Worm (Caenorhabditis elegans): ENCODE data around the gene cest-33.

Gene cest-33

ce11 chrV:6354786-6355185, 10.7 kb downstream of the cest-33 start:
- TF ChIP-seq isw-1 (GFP tag; IDR thresholded peaks at IDR 0.05), result no peak
- no peak for TF ChIP-seq ceh-63 (GFP tag; optimal IDR thresholded peaks at IDR 0.05)
- no peak for TF ChIP-seq unc-86 (tag; optimal IDR thresholded peaks at IDR 0.05)
- TF ChIP-seq mab-9 (GFP tag; IDR thresholded peaks at IDR 0.05), result no peak
- TF ChIP-seq dsc-1 (tag; optimal IDR thresholded peaks at IDR 0.05), result no peak
- peak; percentile 72 for TF ChIP-seq nhr-85 (tag)
- TF ChIP-seq ztf-4 (tag; optimal IDR thresholded peaks at IDR 0.05), result no peak
- TF ChIP-seq elt-2 (tag; optimal IDR thresholded peaks at IDR 0.05), result no peak
- no peak for TF ChIP-seq unc-98 (GFP tag; IDR thresholded peaks at IDR 0.05)
- TF ChIP-seq hlh-17 (GFP tag; optimal IDR thresholded peaks at IDR 0.05; ENCODE audit: borderline replicate concordance), result no peak
- TF ChIP-seq irx-1 (tag; optimal IDR thresholded peaks at IDR 0.05), result no peak
- no peak for TF ChIP-seq nhr-77 (tag; optimal IDR thresholded peaks at IDR 0.05)
- peak in 1 of 6 experiments; percentile 15 for TF ChIP-seq elt-3 (tag; optimal IDR thresholded peaks at IDR 0.05)
- TF ChIP-seq fkh-4 (tag; optimal IDR thresholded peaks at IDR 0.05; ENCODE audit: borderline replicate concordance), result no peak
- TF ChIP-seq ets-5 (GFP tag; IDR thresholded peaks at IDR 0.05), result no peak
- TF ChIP-seq lin-13 (GFP tag; optimal IDR thresholded peaks at IDR 0.05), result no peak
- TF ChIP-seq C34B4.2 (tag; optimal IDR thresholded peaks at IDR 0.05), result no peak
- TF ChIP-seq nhr-20 (tag; optimal IDR thresholded peaks at IDR 0.05), result no peak
- no peak for TF ChIP-seq nhr-84 (tag; optimal IDR thresholded peaks at IDR 0.05)
- no peak for TF ChIP-seq fkh-8 (tag; optimal IDR thresholded peaks at IDR 0.05)
- TF ChIP-seq mep-1 (tag; optimal IDR thresholded peaks at IDR 0.05), result no peak
- peak; percentile 8 for TF ChIP-seq snu-23 (GFP tag; optimal IDR thresholded peaks at IDR 0.05)
- TF ChIP-seq lin-39 (tag; optimal IDR thresholded peaks at IDR 0.05), result no peak
- TF ChIP-seq lin-35 (GFP tag; optimal IDR thresholded peaks at IDR 0.05), result peak in 1 of 2 experiments; percentile 19
- no peak for TF ChIP-seq efl-3 (GFP tag; optimal IDR thresholded peaks at IDR 0.05)
- TF ChIP-seq ceh-90 (tag; optimal IDR thresholded peaks at IDR 0.05), result no peak
- no peak for TF ChIP-seq unc-130 (tag; optimal IDR thresholded peaks at IDR 0.05)
- no peak for TF ChIP-seq efl-1 (optimal IDR thresholded peaks at IDR 0.05)
- peak in 1 of 2 experiments; percentile 90 for TF ChIP-seq efl-1 (GFP tag; optimal IDR thresholded peaks at IDR 0.05 in 1 of 2)
- TF ChIP-seq blmp-1 (tag; optimal IDR thresholded peaks at IDR 0.05), result peak; percentile 68
- TF ChIP-seq alr-1 (tag; optimal IDR thresholded peaks at IDR 0.05; ENCODE audit: borderline replicate concordance), result no peak
- no peak for TF ChIP-seq lsy-2 (tag; optimal IDR thresholded peaks at IDR 0.05)
- no peak for TF ChIP-seq sptf-1 (tag; optimal IDR thresholded peaks at IDR 0.05)
- no peak for TF ChIP-seq vab-15 (tag; optimal IDR thresholded peaks at IDR 0.05)
- no peak for TF ChIP-seq lin-15B (tag; optimal IDR thresholded peaks at IDR 0.05)
- TF ChIP-seq lin-14 (GFP tag; optimal IDR thresholded peaks at IDR 0.05), result peak; percentile 52

- no peak for TF ChIP-seq C16A3.4 (tag; optimal IDR thresholded peaks at IDR 0.05)
- TF ChIP-seq blmp-1 (tag; optimal IDR thresholded peaks at IDR 0.05), result peak; percentile 100
Observed at ce11 chrV:6354202-6354601, 11.3 kb downstream of the cest-33 start.

ce11 chrV:6353182-6353780, 12.2 kb downstream of the cest-33 start:
- TF ChIP-seq blmp-1 (tag; optimal IDR thresholded peaks at IDR 0.05), result peak; percentile 98
- TF ChIP-seq lin-39 (tag; optimal IDR thresholded peaks at IDR 0.05), result no peak
- TF ChIP-seq elt-2 (tag; optimal IDR thresholded peaks at IDR 0.05), result peak; percentile 4
- peak; percentile 5 for TF ChIP-seq nhr-85 (tag)
- no peak for TF ChIP-seq efl-1 (optimal IDR thresholded peaks at IDR 0.05)
- peak in 1 of 2 experiments; percentile 19 for TF ChIP-seq efl-1 (GFP tag; optimal IDR thresholded peaks at IDR 0.05 in 1 of 2)
- no peak for TF ChIP-seq Y116A8C.19 (tag; optimal IDR thresholded peaks at IDR 0.05; ENCODE audit: borderline replicate concordance)

ce11 chrV:6352350-6352749, 13.1 kb downstream of the cest-33 start:
- peak; percentile 100 for TF ChIP-seq blmp-1 (tag; optimal IDR thresholded peaks at IDR 0.05)
- no peak for TF ChIP-seq snpc-4 (tag; optimal IDR thresholded peaks at IDR 0.05)
- TF ChIP-seq jun-1 (tag; optimal IDR thresholded peaks at IDR 0.05), result no peak
- peak; percentile 29 for TF ChIP-seq nhr-85 (tag)
- TF ChIP-seq dsc-1 (tag; optimal IDR thresholded peaks at IDR 0.05), result no peak
- no peak for TF ChIP-seq hpl-2 (GFP tag; optimal IDR thresholded peaks at IDR 0.05)
